Fruit fly (Drosophila melanogaster): ENCODE measurements around the gene ND-75.

The ND-75 gene

dm6 chrX:8243966-8244895 is 7.3 kb downstream of the ND-75 start, which contains the start of gene sni (continued):
- TF ChIP-seq CG18476 (GFP tag; optimal IDR thresholded peaks at IDR 0.05) (no peak), Dll (GFP tag; IDR thresholded peaks at IDR 0.05; ENCODE audit: partially characterized antibody) (peak; percentile 47; the same call in 1 of the 4 replicates), bsh (GFP tag; optimal IDR thresholded peaks at IDR 0.05) (no peak), CG6654 (GFP tag; optimal IDR thresholded peaks at IDR 0.05) (no peak), kah (GFP tag; optimal IDR thresholded peaks at IDR 0.05) (no peak), CG18262 (tag; optimal IDR thresholded peaks at IDR 0.05) (peak; percentile 15), az2 (GFP tag; optimal IDR thresholded peaks at IDR 0.05) (peak; percentile 6), danr (GFP tag; IDR thresholded peaks at IDR 0.05) (no peak), wor (GFP tag; IDR thresholded peaks at IDR 0.05) (no peak), CG13624 (GFP tag; optimal IDR thresholded peaks at IDR 0.05) (no peak), sima (GFP tag; optimal IDR thresholded peaks at IDR 0.05) (no peak), stc (GFP tag; IDR thresholded peaks at IDR 0.05) (no peak), cad (GFP tag; optimal IDR thresholded peaks at IDR 0.05) (no peak), Adf1 (GFP tag; IDR thresholded peaks at IDR 0.05) (no peak), CG13287 (GFP tag; IDR thresholded peaks at IDR 0.05; ENCODE audit: partially characterized antibody) (no peak), Hey (tag; optimal IDR thresholded peaks at IDR 0.05) (no peak), tgo (GFP tag; IDR thresholded peaks at IDR 0.05) (0 out of 3 replicates have a peak, but pooled peaks have one; percentile 13), CG12104 (GFP tag; optimal IDR thresholded peaks at IDR 0.05) (no peak), disco-r (GFP tag; optimal IDR thresholded peaks at IDR 0.05) (no peak), Hr51 (GFP tag; optimal IDR thresholded peaks at IDR 0.05) (peak in 1 of 2 experiments; percentile 37), CG7786 (GFP tag; optimal IDR thresholded peaks at IDR 0.05) (no peak), ap (GFP tag; IDR thresholded peaks at IDR 0.05) (no peak), CG11456 (GFP tag; IDR thresholded peaks at IDR 0.05) (0 out of 3 replicates have a peak, but pooled peaks have one; percentile 17), mirr (GFP tag; optimal IDR thresholded peaks at IDR 0.05) (no peak), CG14050 (GFP tag; IDR thresholded peaks at IDR 0.05) (no peak), Drgx (GFP tag; IDR thresholded peaks at IDR 0.05) (peak; percentile 69), Xrp1 (GFP tag; IDR thresholded peaks at IDR 0.05) (peak; percentile 19; the same call in 1 of the 2 replicates), CG4854 (GFP tag; optimal IDR thresholded peaks at IDR 0.05) (no peak), chm (GFP tag; IDR thresholded peaks at IDR 0.05) (no peak), CG1024 (GFP tag; IDR thresholded peaks at IDR 0.05) (no peak), tin (GFP tag; optimal IDR thresholded peaks at IDR 0.05) (no peak), CG18011 (GFP tag; optimal IDR thresholded peaks at IDR 0.05) (no peak), CG9609 (GFP tag; optimal IDR thresholded peaks at IDR 0.05) (no peak), caup (GFP tag; optimal IDR thresholded peaks at IDR 0.05; ENCODE audit: severe bottlenecking) (peak; percentile 11), btn (GFP tag; optimal IDR thresholded peaks at IDR 0.05) (no peak), Ravus (GFP tag; IDR thresholded peaks at IDR 0.05) (no peak), BtbVII (GFP tag; optimal IDR thresholded peaks at IDR 0.05) (peak; percentile 1), B-H2 (GFP tag; optimal IDR thresholded peaks at IDR 0.05) (no peak), Blimp-1 (GFP tag; optimal IDR thresholded peaks at IDR 0.05) (no peak), CG16863 (GFP tag; optimal IDR thresholded peaks at IDR 0.05) (no peak), CG12155 (GFP tag; optimal IDR thresholded peaks at IDR 0.05) (no peak), kay (GFP tag; optimal IDR thresholded peaks at IDR 0.05) (no peak), sug (tag; optimal IDR thresholded peaks at IDR 0.05) (peak; percentile 17), Ptx1 (GFP tag; IDR thresholded peaks at IDR 0.05) (0 out of 2 replicates have a peak, but pooled peaks have one; percentile 15), fd96Cb (tag; optimal IDR thresholded peaks at IDR 0.05) (no peak), fd3F (GFP tag; optimal IDR thresholded peaks at IDR 0.05) (no peak), inv (GFP tag; IDR thresholded peaks at IDR 0.05; ENCODE audit: partially characterized antibody) (no peak; the same call in 1 of the 2 replicates), Ets97D (GFP tag; optimal IDR thresholded peaks at IDR 0.05) (no peak), Doc2 (GFP tag; IDR thresholded peaks at IDR 0.05) (no peak)
